Worm (Caenorhabditis elegans): Measurements from ENCODE around the gene nhr-238.

Gene nhr-238

DNA sequence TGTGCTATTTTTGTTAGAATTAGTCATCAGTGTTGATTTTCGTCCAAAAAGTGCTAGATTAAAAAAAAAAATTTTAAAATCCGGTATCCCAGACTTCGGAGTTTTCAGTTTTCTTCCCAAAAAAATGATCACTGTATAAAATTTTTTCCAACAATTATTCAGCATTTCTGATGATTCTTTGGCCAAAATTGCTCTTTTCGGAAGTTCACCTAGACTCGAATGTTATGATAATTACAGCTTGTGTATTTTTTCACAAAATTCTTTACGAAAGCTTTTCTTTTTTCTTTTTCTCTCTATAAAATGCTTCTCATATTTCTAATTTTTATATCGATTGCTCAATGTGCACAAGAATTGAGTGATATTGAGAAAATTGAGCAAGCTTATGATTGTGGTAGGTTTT is 2.5 kb upstream of the nhr-238 start, which contains the start of gene irld-17:
Gene irld-17, plus strand, starts transcription at position 301 of the 400 bp plus-strand sequence.
- TF ChIP-seq dao-5 (tag; optimal IDR thresholded peaks at IDR 0.05) (no peak), W03F9.2 (tag; optimal IDR thresholded peaks at IDR 0.05) (no peak), him-1 (tag; optimal IDR thresholded peaks at IDR 0.05) (no peak)

DNA sequence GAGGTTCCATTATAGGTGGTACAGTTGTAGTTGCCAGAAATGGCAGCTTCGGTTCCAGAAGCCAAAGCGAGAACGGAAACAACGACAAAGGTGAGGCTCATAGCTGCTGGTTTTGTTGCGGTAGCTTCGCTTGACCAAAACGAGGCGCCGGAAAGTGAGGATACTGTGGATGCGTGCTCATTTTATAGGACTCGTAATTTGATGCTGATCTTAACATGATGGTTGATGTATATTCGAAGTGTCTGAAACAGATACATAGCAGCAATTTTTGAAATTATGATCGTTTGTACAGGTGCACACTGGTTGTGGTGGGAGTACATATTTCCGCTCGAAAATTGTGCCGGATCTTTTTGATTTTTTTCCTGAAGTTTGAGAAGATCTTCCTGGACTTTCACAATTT is 1.9 kb upstream of the nhr-238 start, which contains the start of gene Y46H3D.8:
Gene Y46H3D.8, minus strand, starts transcription at position 101 of the 400 bp plus-strand sequence.
- TF ChIP-seq dao-5 (tag; optimal IDR thresholded peaks at IDR 0.05) (no peak), him-1 (tag; optimal IDR thresholded peaks at IDR 0.05) (no peak), W03F9.2 (tag; optimal IDR thresholded peaks at IDR 0.05) (no peak)

DNA sequence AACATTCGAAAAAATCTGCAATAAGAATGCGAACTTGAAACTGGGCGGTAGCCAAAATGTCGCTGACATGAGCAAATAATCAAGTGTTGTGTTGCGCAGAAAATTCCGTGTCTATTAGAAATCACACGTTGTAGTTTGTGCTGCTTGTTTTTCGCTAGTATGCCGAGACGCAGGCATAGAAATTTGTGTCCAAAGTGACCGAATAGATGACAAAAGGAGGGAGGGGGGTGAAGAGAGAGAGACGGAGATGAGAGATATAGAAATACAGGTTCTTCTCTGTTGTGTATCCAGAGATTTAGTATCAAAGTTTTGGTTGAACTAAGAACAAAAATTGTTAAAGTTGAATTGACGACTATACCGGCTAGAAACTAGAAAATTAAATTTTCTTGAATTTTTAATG is 2.0 kb downstream of the nhr-238 start:
- no peak for TF ChIP-seq him-1 (tag; optimal IDR thresholded peaks at IDR 0.05)
- TF ChIP-seq W03F9.2 (tag; optimal IDR thresholded peaks at IDR 0.05), result no peak
- TF ChIP-seq dao-5 (tag; optimal IDR thresholded peaks at IDR 0.05), result no peak

DNA sequence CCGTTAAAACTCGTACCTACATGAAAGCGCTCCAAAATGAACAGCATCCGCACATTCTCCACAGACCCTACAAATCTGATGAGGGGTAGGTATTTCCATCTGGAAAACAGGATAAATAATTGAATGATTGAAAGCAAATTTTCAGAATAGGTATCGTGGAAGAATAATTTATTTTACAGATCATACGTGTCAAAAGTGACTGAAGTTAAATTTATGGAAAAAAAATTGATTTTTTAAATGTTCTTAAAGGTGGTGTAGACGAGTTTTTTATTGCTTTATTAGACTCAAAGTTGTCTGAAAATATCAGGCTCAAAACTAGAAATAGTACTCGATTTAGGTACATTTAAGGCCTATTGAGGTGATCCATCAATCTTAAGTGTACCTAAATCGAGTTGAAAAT is 2.5 kb downstream of the nhr-238 start, which contains the start of gene nhr-237:
Gene nhr-237, minus strand, starts transcription at position 101 of the 400 bp plus-strand sequence.
- TF ChIP-seq dao-5 (tag; optimal IDR thresholded peaks at IDR 0.05) (no peak), W03F9.2 (tag; optimal IDR thresholded peaks at IDR 0.05) (no peak)

DNA sequence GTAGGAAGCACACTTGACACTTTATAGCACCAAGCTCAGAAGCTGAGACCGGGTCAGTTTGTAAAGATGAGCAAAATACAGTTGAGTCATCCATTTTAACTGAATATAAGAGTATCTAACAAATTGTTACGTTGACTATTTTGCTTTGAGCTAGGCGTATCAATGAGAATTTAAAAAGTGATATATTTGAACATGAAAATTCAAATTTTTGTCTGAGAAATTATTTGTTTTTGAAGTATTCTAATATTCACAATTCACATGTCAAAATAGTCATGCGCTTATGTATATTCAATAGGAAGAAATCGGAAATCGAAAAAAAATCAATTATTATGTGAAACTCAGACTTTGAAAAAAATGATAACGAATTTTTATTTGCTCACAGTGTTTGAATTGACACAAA is 4.9 kb downstream of the nhr-238 start, which contains the start of gene nhr-110:
Gene nhr-110, minus strand, starts transcription at position 101 of the 400 bp plus-strand sequence.
- TF ChIP-seq dao-5 (tag; optimal IDR thresholded peaks at IDR 0.05), result no peak
- TF ChIP-seq him-1 (tag; optimal IDR thresholded peaks at IDR 0.05), result no peak
- TF ChIP-seq W03F9.2 (tag; optimal IDR thresholded peaks at IDR 0.05), result no peak

DNA sequence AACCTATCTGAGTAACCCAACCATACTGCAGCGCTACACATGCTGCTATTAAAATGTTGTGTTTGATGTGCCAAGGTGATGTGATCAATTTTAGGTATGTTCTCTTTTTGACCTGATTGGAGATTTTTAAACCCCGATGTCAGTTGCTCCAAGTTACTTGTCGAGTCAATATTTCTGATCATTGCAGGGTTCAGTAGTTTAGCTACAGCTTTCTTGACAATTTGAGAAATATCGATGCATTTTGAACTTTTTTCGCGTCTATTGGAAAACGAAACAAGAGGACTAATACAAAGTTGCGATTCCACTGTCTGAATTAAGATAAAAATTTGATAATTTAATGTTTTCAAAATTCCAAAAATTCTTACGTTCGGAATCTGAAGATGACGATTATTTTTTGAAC is 5.8 kb downstream of the nhr-238 start:
- no peak for TF ChIP-seq him-1 (tag; optimal IDR thresholded peaks at IDR 0.05)
- TF ChIP-seq dao-5 (tag; optimal IDR thresholded peaks at IDR 0.05), result no peak
- no peak for TF ChIP-seq W03F9.2 (tag; optimal IDR thresholded peaks at IDR 0.05)

DNA sequence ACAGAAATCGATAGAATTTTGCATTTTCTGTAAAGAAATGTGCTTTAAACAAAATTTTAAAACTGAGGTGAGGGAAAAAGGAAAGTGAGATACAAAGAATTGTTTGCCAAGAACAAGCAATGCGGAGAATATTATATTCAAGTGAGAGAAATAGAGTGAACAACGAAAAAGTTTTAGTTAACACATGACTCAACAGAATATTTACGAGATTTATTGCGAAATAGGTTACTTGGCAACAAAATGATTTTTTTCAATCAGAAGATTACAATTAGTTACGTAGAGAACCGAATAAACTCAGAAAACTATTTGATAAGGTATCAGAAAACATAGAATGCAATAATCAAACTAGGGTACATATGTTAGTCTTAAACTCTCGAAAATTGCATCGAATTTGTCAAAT is 7.7 kb downstream of the nhr-238 start, which contains the start of gene nhr-117:
Gene nhr-117, minus strand, starts transcription at position 27 of the 400 bp plus-strand sequence.
- TF ChIP-seq W03F9.2 (tag; optimal IDR thresholded peaks at IDR 0.05), result no peak
- TF ChIP-seq him-1 (tag; optimal IDR thresholded peaks at IDR 0.05), result no peak
- TF ChIP-seq dao-5 (tag; optimal IDR thresholded peaks at IDR 0.05), result no peak

DNA sequence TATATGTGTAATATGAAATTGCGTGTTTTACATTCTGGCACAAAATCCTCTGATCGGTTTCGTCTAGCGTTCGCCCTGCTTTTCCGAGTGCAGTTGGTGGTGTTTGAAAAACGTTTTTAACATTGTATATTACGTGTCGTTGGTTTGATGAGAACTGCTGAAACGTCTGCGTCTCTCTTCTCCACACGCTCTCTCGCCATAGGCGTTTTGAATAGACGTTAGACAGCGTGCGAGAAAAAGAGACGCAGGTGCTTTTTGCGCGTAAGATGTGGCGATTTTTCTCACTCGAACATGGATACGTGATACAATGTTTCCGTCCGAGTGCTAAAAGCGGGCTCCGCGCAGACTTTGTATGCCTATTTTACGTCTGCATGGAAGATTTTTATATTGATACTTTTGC is 8.7 kb downstream of the nhr-238 start:
- TF ChIP-seq him-1 (tag; optimal IDR thresholded peaks at IDR 0.05), result no peak
- no peak for TF ChIP-seq W03F9.2 (tag; optimal IDR thresholded peaks at IDR 0.05)
- no peak for TF ChIP-seq dao-5 (tag; optimal IDR thresholded peaks at IDR 0.05)

DNA sequence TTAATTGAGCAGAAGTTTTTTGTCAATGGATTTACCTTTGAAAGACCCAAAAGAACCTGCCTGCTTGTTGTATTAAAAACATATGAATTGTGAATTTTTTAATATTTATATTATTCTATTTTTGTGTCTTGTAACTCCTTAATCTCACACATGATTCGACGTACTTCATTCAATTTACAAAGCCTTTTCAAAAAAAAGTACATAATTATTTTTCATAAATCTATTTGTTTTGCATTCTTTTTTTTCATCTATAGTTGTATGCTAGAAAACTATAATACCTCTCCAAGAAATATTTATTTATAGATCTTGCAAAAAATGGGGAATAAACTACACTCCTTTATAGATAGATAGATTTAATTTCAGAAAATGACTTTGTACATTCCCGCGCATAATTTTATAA is 10.5 kb downstream of the nhr-238 start, which contains the start of gene nhr-179:
Gene nhr-179, minus strand, starts transcription at position 101 of the 400 bp plus-strand sequence.
- no peak for TF ChIP-seq dao-5 (tag; optimal IDR thresholded peaks at IDR 0.05)
- no peak for TF ChIP-seq him-1 (tag; optimal IDR thresholded peaks at IDR 0.05)
- TF ChIP-seq W03F9.2 (tag; optimal IDR thresholded peaks at IDR 0.05), result no peak

DNA sequence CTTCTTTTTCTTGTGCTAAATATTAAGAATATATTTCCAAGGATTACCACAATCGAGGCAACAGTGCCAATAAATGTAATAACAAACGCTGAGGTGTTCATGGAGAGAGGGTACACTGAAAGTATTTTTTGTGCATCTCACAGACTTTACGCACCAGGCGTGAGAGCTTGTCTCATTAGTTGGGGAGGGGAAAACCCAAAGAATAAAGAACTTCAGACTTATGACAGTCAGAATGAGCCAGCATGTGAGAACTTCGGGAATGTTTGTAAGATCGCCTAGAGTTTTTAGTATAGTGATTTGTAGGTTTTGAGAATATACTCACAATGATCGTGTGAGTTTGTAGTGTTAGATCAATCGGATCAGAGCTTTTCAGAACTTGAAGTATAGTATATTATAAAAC is 14.5 kb downstream of the nhr-238 start, which contains the start of gene srbc-41:
Gene srbc-41, minus strand, starts transcription at position 101 of the 400 bp plus-strand sequence.
- TF ChIP-seq him-1 (tag; optimal IDR thresholded peaks at IDR 0.05) (no peak), W03F9.2 (tag; optimal IDR thresholded peaks at IDR 0.05) (no peak), dao-5 (tag; optimal IDR thresholded peaks at IDR 0.05) (no peak)

DNA sequence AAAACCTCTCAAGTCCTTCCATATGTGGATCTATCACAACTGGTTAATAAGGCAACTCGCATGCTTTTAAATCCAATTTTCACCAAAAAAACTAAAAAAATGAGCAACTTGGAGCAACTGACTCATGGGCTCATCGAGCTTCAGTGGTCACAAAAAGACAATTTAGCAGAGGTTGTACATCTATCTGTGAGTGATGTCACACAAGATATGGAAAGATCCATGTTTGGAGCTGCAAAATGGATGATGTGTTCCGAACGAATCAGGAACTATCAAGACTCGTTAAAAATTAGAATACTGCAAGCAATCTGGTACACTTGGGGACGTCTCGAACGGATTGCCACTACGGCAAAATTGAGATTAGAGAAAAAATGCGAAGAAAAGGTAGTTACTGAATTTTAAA is 17.7 kb downstream of the nhr-238 start:
- TF ChIP-seq W03F9.2 (tag; optimal IDR thresholded peaks at IDR 0.05) (no peak), dao-5 (tag; optimal IDR thresholded peaks at IDR 0.05) (no peak), him-1 (tag; optimal IDR thresholded peaks at IDR 0.05) (no peak)

DNA sequence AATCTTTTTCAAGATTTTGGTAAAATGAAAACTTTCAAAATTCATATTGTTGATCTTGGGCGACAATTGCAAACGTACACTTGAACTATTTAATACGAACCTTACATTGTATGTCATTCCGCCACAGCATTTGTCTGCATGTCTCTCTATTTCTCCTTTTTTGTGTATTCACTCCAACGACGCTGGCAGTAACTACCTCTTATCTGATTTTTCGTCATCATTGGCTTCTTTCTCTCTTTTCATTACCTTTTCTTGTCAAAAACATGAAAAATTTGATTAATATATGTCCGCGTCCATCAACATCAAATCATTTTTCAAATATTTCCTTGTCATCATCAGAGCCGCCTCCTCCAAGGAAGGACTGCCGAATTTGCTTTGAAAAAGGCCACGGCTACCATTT is 19.1 kb downstream of the nhr-238 start, which contains the start of gene nhr-177:
Gene nhr-177, plus strand, starts transcription at position 167 of the 400 bp plus-strand sequence.
- TF ChIP-seq dao-5 (tag; optimal IDR thresholded peaks at IDR 0.05) (no peak), W03F9.2 (tag; optimal IDR thresholded peaks at IDR 0.05) (no peak), him-1 (tag; optimal IDR thresholded peaks at IDR 0.05) (no peak)

DNA sequence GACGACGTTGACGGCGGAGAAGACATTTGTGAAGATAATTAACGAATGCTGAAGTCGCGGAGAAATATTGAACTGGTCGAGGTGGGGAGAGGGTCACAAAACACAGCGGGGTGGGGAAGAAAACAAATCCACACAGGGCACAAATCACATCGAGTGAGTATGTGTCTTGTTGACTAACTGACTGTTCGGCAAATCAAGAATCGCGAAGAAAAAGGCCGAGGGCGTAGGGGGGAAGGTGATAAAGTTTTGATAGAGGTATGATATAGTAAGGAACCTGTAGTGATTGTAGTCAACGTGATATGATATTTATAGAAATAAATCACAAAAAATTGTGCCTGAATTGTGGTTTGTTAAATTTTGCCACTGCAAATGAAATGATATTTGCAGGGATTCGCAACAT is 21.4 kb downstream of the nhr-238 start, which contains the start of gene nhr-178:
Gene nhr-178, minus strand, starts transcription at position 164 of the 400 bp plus-strand sequence.
- TF ChIP-seq him-1 (tag; optimal IDR thresholded peaks at IDR 0.05), result no peak
- no peak for TF ChIP-seq W03F9.2 (tag; optimal IDR thresholded peaks at IDR 0.05)
- TF ChIP-seq dao-5 (tag; optimal IDR thresholded peaks at IDR 0.05), result no peak

DNA sequence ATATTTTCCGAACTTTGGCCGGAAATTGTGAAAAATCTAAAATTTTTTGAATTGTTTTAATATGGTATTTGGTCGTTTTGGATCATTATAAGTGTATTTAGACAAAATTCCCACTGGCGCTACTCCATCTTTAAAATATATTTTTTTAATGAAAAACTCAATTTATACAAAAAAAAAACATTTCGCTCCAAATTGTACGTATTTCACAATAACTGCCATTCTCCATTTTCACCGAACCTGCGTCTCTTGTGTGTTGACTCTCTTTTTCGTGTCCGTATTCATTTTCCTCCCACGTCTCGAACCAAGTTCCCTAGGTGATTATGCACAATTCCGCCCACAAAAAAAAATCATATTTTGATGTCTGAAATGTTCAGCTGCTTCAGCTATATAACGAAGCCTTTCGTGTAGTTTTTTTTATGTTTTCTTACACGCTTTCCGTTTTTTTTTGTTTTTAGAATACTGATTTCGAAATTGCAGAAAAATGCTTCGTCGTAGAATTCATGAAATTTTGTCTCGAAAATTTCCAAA is 28.6 kb downstream of the nhr-238 start, which contains the start of gene F16B4.2:
Gene F16B4.2, plus strand, starts transcription at position 478 of the 528 bp plus-strand sequence.
- TF ChIP-seq him-1 (tag; optimal IDR thresholded peaks at IDR 0.05) (no peak), dao-5 (tag; optimal IDR thresholded peaks at IDR 0.05) (no peak), W03F9.2 (tag; optimal IDR thresholded peaks at IDR 0.05) (no peak)

All from whole organism, L4/young adult.